Worm (Caenorhabditis elegans) whole organism, L4/young adult: ENCODE results near the gene acs-3.
A peak's percentile ranks its signal among the peaks of the same experiment; 100 is the strongest.

Experiments
- W03F9.2 ChIP-seq: fragments of 150-350 bp; optimal IDR thresholded peaks from 2 replicates; lab custom pipeline; 2014; ENCODE audit warnings: missing biosample characterization, missing genetic modification characterization
- dao-5 ChIP-seq: sonication (generic microtip); optimal IDR thresholded peaks from 2 replicates; lab custom pipeline; 2016; ENCODE audit warnings: missing genotype, missing genetic modification characterization, moderate library complexity, missing compliant biosample characterization
- him-1 ChIP-seq: sonication (generic microtip); optimal IDR thresholded peaks from 2 replicates; lab custom pipeline; 2016; ENCODE audit warnings: missing genotype, missing genetic modification reagents, missing genetic modification characterization, missing compliant biosample characterization

acs-3 gene

DNA sequence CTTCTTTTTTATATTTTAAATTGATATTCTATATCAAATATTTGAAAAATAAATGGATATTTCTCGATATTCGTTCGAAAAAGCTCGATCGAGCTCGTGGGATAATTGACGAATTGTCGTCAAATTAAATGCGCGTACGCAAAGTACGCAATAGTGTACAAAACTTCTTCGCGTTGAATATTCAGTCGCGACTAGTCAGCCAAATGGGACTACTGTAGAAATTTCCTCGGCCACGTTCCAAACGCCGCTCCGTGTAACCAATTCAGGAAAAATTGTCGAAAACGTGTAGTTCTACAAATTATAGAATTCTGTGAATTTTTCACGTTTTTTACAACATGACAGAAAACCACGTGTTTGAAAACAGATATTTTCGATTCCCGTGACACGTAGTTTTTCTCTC is 39.1 kb downstream of the acs-3 start:
- TF ChIP-seq dao-5 (tag; lab: Kevin White, UChicago) = no peak
- TF ChIP-seq him-1 (tag; lab: Kevin White, UChicago) = peak; percentile 1
- TF ChIP-seq W03F9.2 (tag; lab: Kevin White, UChicago) = peak; percentile 19

DNA sequence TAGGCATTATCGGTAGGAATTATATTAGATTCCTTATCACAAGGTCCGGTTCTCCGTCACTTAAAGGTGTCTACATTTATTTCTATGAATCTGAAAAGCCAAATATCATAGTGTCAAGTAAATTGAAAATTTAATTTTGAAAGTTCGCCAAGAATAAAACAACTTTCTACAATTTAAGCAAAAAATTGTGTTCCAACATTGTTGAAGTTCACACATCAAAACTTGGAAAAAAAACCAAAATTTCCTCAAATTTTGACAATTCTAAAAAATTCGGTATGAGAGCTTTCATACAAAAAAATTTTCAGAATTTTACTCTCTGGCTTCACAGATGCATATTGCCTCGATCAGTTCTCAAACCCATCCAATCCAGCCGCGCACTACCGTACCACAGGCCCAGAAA is 42.4 kb downstream of the acs-3 start, which contains the start of gene F59A7.7:
F59A7.7 (plus strand) TSS at position 301 of the 400 bp plus-strand sequence.
- no peak for TF ChIP-seq W03F9.2 (tag; lab: Kevin White, UChicago)
- TF ChIP-seq dao-5 (tag; lab: Kevin White, UChicago) = no peak
- no peak for TF ChIP-seq him-1 (tag; lab: Kevin White, UChicago)

DNA sequence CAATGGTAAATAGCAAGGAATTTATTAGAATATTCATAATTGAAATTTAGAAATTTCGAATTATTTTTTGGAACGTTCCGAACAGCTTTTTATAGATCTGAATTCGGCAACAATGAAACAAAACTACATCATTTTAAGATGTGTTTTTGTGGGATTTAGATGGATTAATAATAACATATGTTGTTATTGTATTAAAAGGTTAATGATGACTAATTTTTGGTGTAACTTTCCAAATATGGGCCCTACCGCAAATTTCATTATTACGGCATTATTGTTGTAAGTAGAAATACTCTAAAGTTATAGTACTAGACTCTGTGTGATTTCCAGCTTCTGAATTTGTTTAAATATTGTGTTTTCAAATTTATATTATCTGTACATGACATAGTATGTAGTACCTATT is 44.5 kb downstream of the acs-3 start, which contains the start of gene F59A7.11:
F59A7.11 (minus strand) TSS at position 101 of the 400 bp plus-strand sequence.
- no peak for TF ChIP-seq W03F9.2 (tag; lab: Kevin White, UChicago)
- TF ChIP-seq dao-5 (tag; lab: Kevin White, UChicago) = no peak
- TF ChIP-seq him-1 (tag; lab: Kevin White, UChicago) = no peak

DNA sequence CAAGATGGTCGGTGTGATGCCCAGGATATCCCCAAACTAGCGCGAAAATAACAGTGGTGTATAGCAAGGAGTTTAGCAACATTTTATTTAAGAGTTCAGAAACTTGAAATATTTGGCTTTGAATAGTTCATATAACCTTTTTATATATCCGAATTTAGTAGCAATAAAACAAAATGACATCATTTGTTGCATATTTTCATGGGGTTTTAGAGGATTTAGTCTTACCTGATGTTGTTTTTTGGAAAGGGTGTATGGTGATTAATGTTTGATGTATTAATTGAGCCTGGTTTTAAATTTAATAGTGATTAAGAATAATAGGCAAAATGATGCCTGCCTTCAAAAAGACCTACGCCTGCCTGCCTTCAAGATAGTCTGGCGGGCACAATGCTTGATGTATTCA is 47.1 kb downstream of the acs-3 start, which contains the start of gene F59A7.2:
F59A7.2 (minus strand) TSS at position 101 of the 400 bp plus-strand sequence.
- no peak for TF ChIP-seq W03F9.2 (tag; lab: Kevin White, UChicago)
- TF ChIP-seq dao-5 (tag; lab: Kevin White, UChicago) = no peak
- TF ChIP-seq him-1 (tag; lab: Kevin White, UChicago) = no peak

DNA sequence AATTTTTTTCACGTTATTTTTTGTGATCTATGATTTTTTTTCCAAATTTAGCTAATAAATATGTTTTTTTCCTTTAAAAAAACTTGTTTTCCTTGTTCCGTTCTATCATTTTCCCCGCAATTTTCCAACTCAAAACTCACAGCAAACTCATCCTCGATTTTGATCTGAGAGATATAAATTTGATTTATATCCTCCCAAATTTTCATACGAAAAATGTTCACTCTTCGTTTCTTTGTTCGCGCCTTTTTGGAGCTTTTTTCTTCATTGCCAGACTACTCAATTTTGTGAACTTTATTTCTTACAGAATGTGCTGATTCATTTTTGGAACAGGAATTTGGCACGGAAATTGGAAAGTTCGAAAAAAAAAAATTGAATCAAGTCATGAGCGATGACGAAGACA is 49.4 kb downstream of the acs-3 start, which contains the start of gene F59A7.14:
F59A7.14 (plus strand) TSS at position 301 of the 400 bp plus-strand sequence.
- no peak for TF ChIP-seq him-1 (tag; lab: Kevin White, UChicago)
- TF ChIP-seq dao-5 (tag; lab: Kevin White, UChicago) = no peak
- TF ChIP-seq W03F9.2 (tag; lab: Kevin White, UChicago) = no peak

DNA sequence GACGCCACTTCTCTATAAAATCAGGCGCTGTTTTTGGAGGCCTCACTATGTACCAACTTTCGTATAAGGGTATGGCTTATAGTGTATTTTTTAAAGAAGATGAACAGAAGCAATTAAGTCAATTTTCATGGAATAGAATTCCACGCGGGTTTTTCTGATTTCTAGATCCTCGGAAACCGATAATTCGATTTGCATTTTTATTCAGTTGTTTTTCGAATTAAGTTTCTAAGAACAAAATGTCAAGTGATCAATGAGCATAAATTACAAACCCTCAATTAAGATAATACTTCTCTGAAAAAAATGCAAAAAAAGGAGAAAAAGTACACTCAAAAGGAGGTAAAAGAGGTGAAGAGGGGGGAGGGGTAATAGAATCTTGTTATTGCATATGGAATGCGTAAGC is 52.0 kb downstream of the acs-3 start:
- no peak for TF ChIP-seq dao-5 (tag; lab: Kevin White, UChicago)
- no peak for TF ChIP-seq W03F9.2 (tag; lab: Kevin White, UChicago)
- TF ChIP-seq him-1 (tag; lab: Kevin White, UChicago) = no peak

DNA sequence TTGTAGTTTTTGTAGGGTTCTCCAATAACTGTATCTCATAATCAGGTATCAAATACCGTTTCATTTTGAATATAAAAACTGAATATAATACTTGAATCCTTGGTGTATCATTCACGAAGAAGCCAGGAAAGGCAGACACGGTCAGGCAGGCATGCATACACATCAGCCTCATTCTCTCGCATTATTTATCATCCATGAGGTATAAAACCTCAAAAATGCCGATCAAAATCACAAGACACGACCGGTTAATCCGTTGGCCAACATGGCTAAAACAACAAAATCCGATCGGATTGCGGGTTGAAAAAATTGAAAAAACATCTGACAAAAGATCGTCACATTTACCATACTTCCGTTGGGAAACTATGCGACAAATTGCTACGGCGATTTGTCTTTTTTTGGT is 53.0 kb downstream of the acs-3 start, which contains the start of gene F59A7.5:
F59A7.5 (plus strand) TSS at position 301 of the 400 bp plus-strand sequence.
- no peak for TF ChIP-seq him-1 (tag; lab: Kevin White, UChicago)
- no peak for TF ChIP-seq W03F9.2 (tag; lab: Kevin White, UChicago)
- no peak for TF ChIP-seq dao-5 (tag; lab: Kevin White, UChicago)
